Worm (Caenorhabditis elegans) whole organism, L4/young adult: ENCODE results near the gene F40F8.5.

Experiments used
- W03F9.2 ChIP-seq: fragments of 150-350 bp; optimal IDR thresholded peaks from 2 replicates; lab custom pipeline; 2014; ENCODE audit warnings: missing biosample characterization, missing genetic modification characterization
- dao-5 ChIP-seq: sonication (generic microtip); optimal IDR thresholded peaks from 2 replicates; lab custom pipeline; 2016; ENCODE audit warnings: missing genotype, missing genetic modification characterization, moderate library complexity, missing compliant biosample characterization
- him-1 ChIP-seq: sonication (generic microtip); optimal IDR thresholded peaks from 2 replicates; lab custom pipeline; 2016; ENCODE audit warnings: missing genotype, missing genetic modification reagents, missing genetic modification characterization, missing compliant biosample characterization

Gene F40F8.5

DNA sequence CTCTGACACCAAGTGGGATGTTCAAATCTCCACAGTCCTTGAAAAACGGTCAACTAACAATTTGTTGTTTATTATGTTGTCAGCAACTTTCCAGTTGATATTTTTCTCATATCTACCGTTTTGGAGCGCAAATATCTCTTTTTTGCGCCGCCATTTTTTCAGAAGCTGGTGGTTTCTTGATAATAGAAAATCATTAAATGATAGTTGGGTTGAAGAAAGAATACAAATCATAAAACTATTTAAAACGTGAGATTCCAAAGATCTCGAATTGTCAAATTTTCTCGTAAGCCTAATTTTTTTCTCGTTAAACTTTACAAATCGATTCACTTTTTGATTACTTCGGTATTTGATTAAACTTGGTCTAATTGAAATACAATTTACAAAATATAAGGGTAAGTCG, 42.3 kb downstream of the F40F8.5 start, which contains the start of gene rpl-42:
Gene rpl-42, plus strand, starts transcription at position 301 of the 400 bp plus-strand sequence.
- TF ChIP-seq dao-5 (tag; lab: Kevin White, UChicago) (no peak), W03F9.2 (tag; lab: Kevin White, UChicago) (no peak), him-1 (tag; lab: Kevin White, UChicago) (no peak)

DNA sequence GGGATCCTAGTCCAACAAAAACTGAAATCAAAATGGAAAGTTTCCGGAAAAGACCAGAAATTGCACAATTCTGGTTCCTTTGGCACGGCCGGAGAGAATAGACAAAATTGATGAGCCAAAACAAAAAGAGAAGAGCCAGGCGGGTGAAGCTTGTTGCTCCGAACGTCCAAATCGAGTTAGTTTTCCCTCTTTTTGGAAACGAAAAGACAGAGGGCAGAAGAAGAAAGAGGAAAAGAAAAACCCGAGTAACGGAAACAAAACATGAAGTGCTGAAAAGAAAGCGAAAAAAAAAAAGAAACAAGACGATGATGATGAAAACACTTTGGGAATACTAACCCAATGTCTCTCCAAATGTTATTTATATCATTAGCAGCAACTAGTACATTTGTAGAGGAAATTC, 43.2 kb downstream of the F40F8.5 start:
- TF ChIP-seq W03F9.2 (tag; lab: Kevin White, UChicago) = no peak
- no peak for TF ChIP-seq him-1 (tag; lab: Kevin White, UChicago)
- no peak for TF ChIP-seq dao-5 (tag; lab: Kevin White, UChicago)

DNA sequence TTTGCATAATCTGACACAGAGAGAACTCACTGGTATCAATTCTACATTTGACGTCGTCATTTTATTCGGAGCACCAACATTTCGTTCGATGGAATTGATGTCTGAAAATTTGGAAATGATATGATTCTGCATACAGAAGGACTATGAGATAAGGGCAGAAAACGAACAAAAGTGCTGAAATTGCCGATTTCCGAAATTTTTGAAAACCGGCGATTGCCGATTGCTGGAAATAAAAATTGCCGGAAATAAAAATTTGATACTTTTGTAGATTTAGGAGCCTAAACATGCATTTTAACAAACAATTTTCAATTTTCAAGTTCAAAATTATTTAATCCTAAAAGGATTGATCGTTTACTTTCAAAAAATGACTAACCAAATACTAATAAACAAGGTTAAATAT, 45.4 kb downstream of the F40F8.5 start, which contains the start of gene unc-53:
Gene unc-53, minus strand, starts transcription at position 101 of the 400 bp plus-strand sequence.
- TF ChIP-seq dao-5 (tag; lab: Kevin White, UChicago) (no peak), him-1 (tag; lab: Kevin White, UChicago) (no peak), W03F9.2 (tag; lab: Kevin White, UChicago) (no peak)

DNA sequence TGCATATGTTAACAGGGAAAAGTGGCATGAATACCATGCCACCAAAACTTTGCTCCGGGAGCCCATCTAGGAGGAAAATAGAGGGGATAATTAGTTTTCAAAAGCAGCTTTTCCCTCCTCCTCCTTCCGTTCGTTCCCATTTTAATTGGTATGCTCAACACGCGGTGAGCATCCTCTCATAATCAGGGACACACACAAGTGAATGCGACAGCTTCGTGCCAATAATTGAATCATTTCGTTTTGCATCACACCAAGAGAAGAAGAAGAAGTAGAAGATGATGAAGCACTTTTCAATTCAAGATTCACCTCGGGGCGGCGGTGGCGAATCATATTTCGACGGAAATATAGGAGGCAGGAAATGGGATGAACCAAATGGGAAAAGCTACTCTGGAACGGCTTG, 46.6 kb downstream of the F40F8.5 start:
- TF ChIP-seq W03F9.2 (tag; lab: Kevin White, UChicago) (no peak), dao-5 (tag; lab: Kevin White, UChicago) (no peak), him-1 (tag; lab: Kevin White, UChicago) (no peak)

DNA sequence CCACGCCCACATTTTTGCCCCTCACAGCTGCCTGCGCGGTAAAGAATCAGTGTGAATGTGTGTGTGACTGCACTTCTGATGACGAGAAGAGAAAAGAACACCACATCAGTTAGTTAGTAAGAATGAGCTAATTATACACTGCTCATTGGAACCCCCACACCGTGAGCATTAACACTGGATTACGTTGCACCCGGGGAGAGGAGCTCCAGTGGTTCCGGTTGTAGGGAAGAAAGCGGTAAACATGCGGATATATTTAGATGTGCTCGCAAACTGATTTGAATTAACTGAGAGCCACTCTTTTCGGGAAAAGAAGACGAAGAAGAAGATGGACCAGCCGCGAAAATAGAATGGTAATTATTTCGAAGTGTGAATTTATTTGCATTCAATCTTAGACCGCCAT, 48.0 kb downstream of the F40F8.5 start:
- TF ChIP-seq W03F9.2 (tag; lab: Kevin White, UChicago) = no peak
- TF ChIP-seq him-1 (tag; lab: Kevin White, UChicago) = no peak
- no peak for TF ChIP-seq dao-5 (tag; lab: Kevin White, UChicago)
